Fruit fly (Drosophila melanogaster): ENCODE measurements around the gene Rga.
A peak's percentile ranks its signal among the peaks of the same experiment; 100 is the strongest.

Gene Rga

dm6 chr3R:5660198-5660893, 47.4 kb upstream of the Rga start, which contains the start of gene Wdr33 (continued):
- 0 out of 2 replicates have a peak, but pooled peaks have one; percentile 13 for TF ChIP-seq wor (GFP tag; IDR thresholded peaks at IDR 0.05)
- no peak for TF ChIP-seq ac (GFP tag; optimal IDR thresholded peaks at IDR 0.05)
- TF ChIP-seq abd-A (tag; optimal IDR thresholded peaks at IDR 0.05): no peak
- no peak for TF ChIP-seq sc (optimal IDR thresholded peaks at IDR 0.05)
- TF ChIP-seq sc (GFP tag; optimal IDR thresholded peaks at IDR 0.05): no peak
- no peak for TF ChIP-seq fd3F (GFP tag; optimal IDR thresholded peaks at IDR 0.05)
- no peak for TF ChIP-seq fru (optimal IDR thresholded peaks at IDR 0.05)
- 0 out of 2 replicates have a peak, but pooled peaks have one; percentile 8 for TF ChIP-seq NFAT (GFP tag; IDR thresholded peaks at IDR 0.05)
- TF ChIP-seq CG1792 (GFP tag; optimal IDR thresholded peaks at IDR 0.05): no peak
- TF ChIP-seq CG42726 (GFP tag; IDR thresholded peaks at IDR 0.05; ENCODE audit: partially characterized antibody): peak; percentile 68; the same call in 1 of the 2 replicates
- TF ChIP-seq CG1602 (GFP tag; optimal IDR thresholded peaks at IDR 0.05): peak; percentile 37
- no peak; the same call in 1 of the 2 replicates for TF ChIP-seq sob (GFP tag; IDR thresholded peaks at IDR 0.05)
- TF ChIP-seq CG8290 (GFP tag; optimal IDR thresholded peaks at IDR 0.05): no peak
- no peak for TF ChIP-seq CG8290 (tag; optimal IDR thresholded peaks at IDR 0.05)
- TF ChIP-seq CG8944 (GFP tag; optimal IDR thresholded peaks at IDR 0.05): no peak
- TF ChIP-seq CG7271 (tag; optimal IDR thresholded peaks at IDR 0.05): no peak
- TF ChIP-seq Mrtf (GFP tag; IDR thresholded peaks at IDR 0.05): no peak
- no peak for TF ChIP-seq wek (GFP tag; optimal IDR thresholded peaks at IDR 0.05)
- TF ChIP-seq ssp (GFP tag; IDR thresholded peaks at IDR 0.05): no peak
- TF ChIP-seq fd64A (GFP tag; optimal IDR thresholded peaks at IDR 0.05): no peak
- TF ChIP-seq CG32767 (GFP tag; IDR thresholded peaks at IDR 0.05): no peak
- no peak for TF ChIP-seq dimm (GFP tag; IDR thresholded peaks at IDR 0.05)
- peak; percentile 26 for TF ChIP-seq NfI (GFP tag; optimal IDR thresholded peaks at IDR 0.05)
- TF ChIP-seq D (optimal IDR thresholded peaks at IDR 0.05): no peak
- no peak for TF ChIP-seq D (GFP tag; optimal IDR thresholded peaks at IDR 0.05)
- peak; percentile 77 for TF ChIP-seq sens (GFP tag)
- peak; percentile 79 for TF ChIP-seq sna (GFP tag; IDR thresholded peaks at IDR 0.05; ENCODE audit: partially characterized antibody)
- TF ChIP-seq CG3163 (GFP tag; optimal IDR thresholded peaks at IDR 0.05): no peak
- TF ChIP-seq Ets97D (GFP tag; optimal IDR thresholded peaks at IDR 0.05): no peak
- TF ChIP-seq lov (optimal IDR thresholded peaks at IDR 0.05): no peak
- TF ChIP-seq lov (GFP tag; IDR thresholded peaks at IDR 0.05): no peak
- TF ChIP-seq CG8281 (tag; optimal IDR thresholded peaks at IDR 0.05): no peak
- TF ChIP-seq CG17912 (GFP tag; optimal IDR thresholded peaks at IDR 0.05): no peak
- no peak for TF ChIP-seq bab2 (GFP tag; optimal IDR thresholded peaks at IDR 0.05)
- no peak for TF ChIP-seq jumu (GFP tag; optimal IDR thresholded peaks at IDR 0.05)
- TF ChIP-seq Optix (GFP tag; IDR thresholded peaks at IDR 0.05): no peak
- TF ChIP-seq gcm (GFP tag; optimal IDR thresholded peaks at IDR 0.05): no peak
- peak; percentile 22 for TF ChIP-seq lilli (GFP tag; optimal IDR thresholded peaks at IDR 0.05)
- no peak for TF ChIP-seq ewg (GFP tag; optimal IDR thresholded peaks at IDR 0.05)
- no peak for TF ChIP-seq CG34376 (GFP tag; optimal IDR thresholded peaks at IDR 0.05)
- TF ChIP-seq Deaf1 (tag; optimal IDR thresholded peaks at IDR 0.05): no peak
- TF ChIP-seq aop (GFP tag; IDR thresholded peaks at IDR 0.05): no peak
- 0 out of 3 replicates have a peak, but pooled peaks have one; percentile 25 for TF ChIP-seq sr (GFP tag; IDR thresholded peaks at IDR 0.05)
- no peak for TF ChIP-seq CG6175 (GFP tag; IDR thresholded peaks at IDR 0.05)
- TF ChIP-seq CG12219 (GFP tag; optimal IDR thresholded peaks at IDR 0.05): no peak
- TF ChIP-seq CG30403 (GFP tag; optimal IDR thresholded peaks at IDR 0.05): peak; percentile 58
- TF ChIP-seq CG8089 (GFP tag; optimal IDR thresholded peaks at IDR 0.05): no peak
- no peak for TF ChIP-seq Antp (GFP tag; optimal IDR thresholded peaks at IDR 0.05)
- TF ChIP-seq tio (GFP tag; optimal IDR thresholded peaks at IDR 0.05): no peak
- no peak for TF ChIP-seq CG6654 (GFP tag; optimal IDR thresholded peaks at IDR 0.05)
- no peak for TF ChIP-seq pros (GFP tag; optimal IDR thresholded peaks at IDR 0.05)
- TF ChIP-seq CG10366 (GFP tag; IDR thresholded peaks at IDR 0.05): peak; percentile 38; the same call in 1 of the 2 replicates

Data from whole organism, embryonic.